Worm (Caenorhabditis elegans) whole organism, L2 larva: Measurements from ENCODE around the gene F17H10.1.

ENCODE experiments used
- C34F6.9 ChIP-seq: fragments of 150-350 bp; optimal IDR thresholded peaks from 2 replicates; lab custom pipeline; 2014; ENCODE audit warnings: missing biosample characterization, missing genetic modification characterization
- F13H6.1 ChIP-seq: sonication (generic microtip); optimal IDR thresholded peaks from 2 replicates; lab custom pipeline; 2016; ENCODE audit warnings: missing genetic modification characterization, missing compliant biosample characterization
- Y55F3AM.14 ChIP-seq: fragments of 200-800 bp; sonication (Bioruptor generic); optimal IDR thresholded peaks from 2 replicates; lab custom pipeline; 2018; ENCODE audit warnings: mild to moderate bottlenecking, missing genetic modification characterization, missing compliant biosample characterization
- ZK546.5 ChIP-seq: sonication (generic microtip); optimal IDR thresholded peaks from 2 replicates; lab custom pipeline; 2017; ENCODE audit warnings: missing biosample characterization, missing genetic modification characterization
- alr-1 ChIP-seq: fragments of 150-350 bp; optimal IDR thresholded peaks from 2 replicates; lab custom pipeline; 2014; ENCODE audit warnings: missing biosample characterization, missing genetic modification characterization
- blmp-1 ChIP-seq: sonication (generic microtip); optimal IDR thresholded peaks from 2 replicates; lab custom pipeline; 2017; ENCODE audit warnings: missing genetic modification characterization, mild to moderate bottlenecking, missing compliant biosample characterization, antibody characterized with exemption, moderate library complexity; ENCODE audit not compliant: insufficient read depth
- ceh-16 ChIP-seq: fragments of 150-350 bp; optimal IDR thresholded peaks from 2 replicates; lab custom pipeline; 2014; ENCODE audit warnings: missing biosample characterization, missing genetic modification characterization
- dmd-4 ChIP-seq: sonication (generic microtip); optimal IDR thresholded peaks from 2 replicates; lab custom pipeline; 2017; ENCODE audit warnings: missing biosample characterization, missing genetic modification characterization
- egl-27 ChIP-seq: sonication (generic microtip); optimal IDR thresholded peaks from 3 replicates; lab custom pipeline; 2017; ENCODE audit warnings: missing biosample characterization, missing genetic modification reagents, missing genetic modification characterization
- elt-1 ChIP-seq: fragments of 150-350 bp; optimal IDR thresholded peaks from 2 replicates; lab custom pipeline; 2014; ENCODE audit warnings: missing biosample characterization, missing genetic modification characterization
- elt-3 ChIP-seq: sonication (generic microtip); optimal IDR thresholded peaks from 2 replicates; lab custom pipeline; 2017; ENCODE audit warnings: missing biosample characterization, missing genetic modification characterization
- fos-1 ChIP-seq: fragments of 150-350 bp; optimal IDR thresholded peaks from 2 replicates; lab custom pipeline; 2014; ENCODE audit warnings: missing biosample characterization, missing genetic modification characterization
- lin-11 ChIP-seq: fragments of 150-350 bp; sonication (generic microtip); optimal IDR thresholded peaks from 2 replicates; lab custom pipeline; 2014; ENCODE audit warnings: missing biosample characterization, missing genetic modification characterization, inconsistent platforms, mixed read lengths
- lin-13 ChIP-seq: fragments of 150-350 bp; optimal IDR thresholded peaks from 2 replicates; lab custom pipeline; 2014; ENCODE audit warnings: missing biosample characterization, missing genetic modification reagents, missing genetic modification characterization
- lin-39 ChIP-seq: fragments of 150-350 bp; optimal IDR thresholded peaks from 2 replicates; lab custom pipeline; 2014; ENCODE audit warnings: missing biosample characterization, missing genetic modification reagents, missing genetic modification characterization
- lsy-2 ChIP-seq, 2 experiments: fragments of 150-350 bp in 1 of 2; sonication (generic microtip) in 1 of 2; optimal IDR thresholded peaks; 2 replicates each; lab custom pipeline; 2014 to 2017; ENCODE audit warnings: missing biosample characterization in 2 of 2, missing genetic modification characterization in 2 of 2
- mab-5 ChIP-seq: fragments of 150-350 bp; optimal IDR thresholded peaks from 2 replicates; lab custom pipeline; 2014; ENCODE audit warnings: missing biosample characterization, missing genetic modification characterization
- mbf-1 ChIP-seq: sonication (generic microtip); optimal IDR thresholded peaks from 2 replicates; lab custom pipeline; 2017; ENCODE audit warnings: missing biosample characterization, missing genetic modification characterization
- mdl-1 ChIP-seq, 2 experiments: fragments of 150-350 bp in 1 of 2; sonication (generic microtip) in 1 of 2; optimal IDR thresholded peaks; 2 replicates each; lab custom pipeline; 2017; ENCODE audit warnings: missing biosample characterization in 2 of 2, missing genetic modification characterization in 2 of 2
- nhr-11 ChIP-seq: fragments of 150-350 bp; optimal IDR thresholded peaks from 2 replicates; lab custom pipeline; 2014; ENCODE audit warnings: missing biosample characterization, missing genetic modification characterization
- nhr-12 ChIP-seq: fragments of 150-350 bp; optimal IDR thresholded peaks from 2 replicates; lab custom pipeline; 2014; ENCODE audit warnings: missing biosample characterization, missing genetic modification characterization
- nhr-129 ChIP-seq: fragments of 150-350 bp; optimal IDR thresholded peaks from 2 replicates; lab custom pipeline; 2014; ENCODE audit warnings: missing biosample characterization, missing genetic modification characterization
- nhr-21 ChIP-seq: fragments of 150-350 bp; optimal IDR thresholded peaks from 2 replicates; lab custom pipeline; 2014; ENCODE audit warnings: missing biosample characterization, missing genetic modification characterization
- nhr-23 ChIP-seq: fragments of 150-350 bp; optimal IDR thresholded peaks from 2 replicates; lab custom pipeline; 2014; ENCODE audit warnings: missing biosample characterization, missing genetic modification reagents, missing genetic modification characterization
- nhr-25 ChIP-seq: fragments of 150-350 bp; sonication (generic microtip); optimal IDR thresholded peaks from 3 replicates; lab custom pipeline; 2014; ENCODE audit warnings: missing biosample characterization, missing genetic modification characterization
- nhr-6 ChIP-seq: fragments of 150-350 bp; optimal IDR thresholded peaks from 2 replicates; lab custom pipeline; 2014; ENCODE audit warnings: missing biosample characterization, missing genetic modification characterization
- peb-1 ChIP-seq: fragments of 150-350 bp; optimal IDR thresholded peaks from 2 replicates; lab custom pipeline; 2014; ENCODE audit warnings: missing biosample characterization, missing genetic modification characterization
- sma-3 ChIP-seq: sonication (generic microtip); optimal IDR thresholded peaks from 2 replicates; lab custom pipeline; 2016; ENCODE audit warnings: missing genetic modification reagents, missing genetic modification characterization, missing compliant biosample characterization
- sma-9 ChIP-seq, 2 experiments: fragments of 150-350 bp in 1 of 2; sonication (generic microtip) in 1 of 2; optimal IDR thresholded peaks; 2 replicates each; lab custom pipeline; 2014 to 2016; ENCODE audit warnings: missing genetic modification characterization in 2 of 2, mild to moderate bottlenecking in 1 of 2, missing biosample characterization in 1 of 2, missing compliant biosample characterization in 1 of 2, missing genetic modification reagents in 1 of 2, moderate library complexity in 1 of 2
- snpc-4 ChIP-seq: fragments of 150-350 bp; optimal IDR thresholded peaks from 2 replicates; lab custom pipeline; 2014; ENCODE audit warnings: missing biosample characterization, missing genetic modification characterization
- unc-39 ChIP-seq: fragments of 150-350 bp; optimal IDR thresholded peaks from 2 replicates; lab custom pipeline; 2014; ENCODE audit warnings: missing biosample characterization, missing genetic modification characterization
- unc-55 ChIP-seq: fragments of 150-350 bp; sonication (generic microtip); optimal IDR thresholded peaks from 3 replicates; lab custom pipeline; 2014; ENCODE audit warnings: missing biosample characterization, missing genetic modification reagents, missing genetic modification characterization
- unc-62 ChIP-seq: fragments of 150-350 bp; optimal IDR thresholded peaks from 2 replicates; lab custom pipeline; 2014; ENCODE audit warnings: missing biosample characterization, missing genetic modification reagents, missing genetic modification characterization
- ztf-1 ChIP-seq: fragments of 200-800 bp; sonication (Bioruptor generic); conservative IDR thresholded peaks from 2 replicates; pipeline ENCODE4 v1.3.6; 2022; ENCODE audit warnings: missing genetic modification characterization, missing compliant biosample characterization
- ztf-11 ChIP-seq: sonication (generic microtip); optimal IDR thresholded peaks from 2 replicates; lab custom pipeline; 2017; ENCODE audit warnings: missing biosample characterization, missing genetic modification characterization
- ztf-4 ChIP-seq: fragments of 150-350 bp; optimal IDR thresholded peaks from 2 replicates; lab custom pipeline; 2014; ENCODE audit warnings: missing biosample characterization, missing genetic modification characterization

Gene F17H10.1

DNA sequence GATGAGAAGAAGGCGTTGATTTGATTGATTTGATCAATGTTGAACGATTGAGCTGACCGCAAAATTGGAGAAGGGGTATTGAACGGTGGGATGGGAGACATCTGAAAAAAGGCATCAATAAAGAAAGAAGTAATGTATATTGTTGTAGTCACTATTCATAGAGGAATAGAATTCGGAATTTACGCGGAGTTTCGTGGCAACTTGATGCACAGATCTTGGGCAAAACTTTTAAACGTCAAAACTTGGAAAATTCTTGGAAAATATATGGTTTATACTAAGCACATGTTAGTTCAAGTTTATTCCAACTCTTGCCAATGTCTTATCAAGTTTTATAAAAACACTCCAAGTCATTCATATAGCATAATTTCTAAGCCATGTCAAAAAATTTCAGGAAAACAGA lies 21.4 kb downstream of the F17H10.1 start, which contains the start of gene F17H10.4:
F17H10.4 (minus strand) TSS at position 101 of the 400 bp plus-strand sequence.
- no peak for TF ChIP-seq lin-11 (tag; lab: Kevin White, UChicago)
- TF ChIP-seq lin-13, result no peak
- TF ChIP-seq lin-39 (tag; lab: Kevin White, UChicago), result no peak

DNA sequence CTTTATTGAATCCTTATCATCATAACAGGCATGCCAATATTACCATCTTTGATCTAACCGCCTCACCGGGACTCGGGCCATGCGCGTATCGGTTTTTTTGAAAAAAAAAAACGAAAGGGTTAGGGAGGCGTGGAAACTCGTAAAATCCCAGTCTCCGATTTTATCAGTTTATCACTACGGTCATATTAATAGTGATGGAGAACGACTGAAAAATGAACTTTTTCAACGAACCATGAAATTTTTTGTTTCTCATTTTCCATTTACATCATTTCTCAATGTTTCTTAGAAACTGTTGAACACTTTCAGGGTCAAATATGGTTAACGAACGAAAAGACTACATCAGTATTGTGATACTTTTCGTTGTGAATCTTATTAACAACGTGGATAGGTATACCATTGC lies 24.9 kb downstream of the F17H10.1 start, which contains the start of gene spin-3:
spin-3 (plus strand) TSS at position 301 of the 400 bp plus-strand sequence.
- no peak for TF ChIP-seq snpc-4 (tag; lab: Kevin White, UChicago)
- TF ChIP-seq peb-1 (tag; lab: Kevin White, UChicago), result no peak
- TF ChIP-seq unc-55 (GFP tag; lab: Kevin White, UChicago), result no peak
- TF ChIP-seq, all 48 proteins: peak for 0

DNA sequence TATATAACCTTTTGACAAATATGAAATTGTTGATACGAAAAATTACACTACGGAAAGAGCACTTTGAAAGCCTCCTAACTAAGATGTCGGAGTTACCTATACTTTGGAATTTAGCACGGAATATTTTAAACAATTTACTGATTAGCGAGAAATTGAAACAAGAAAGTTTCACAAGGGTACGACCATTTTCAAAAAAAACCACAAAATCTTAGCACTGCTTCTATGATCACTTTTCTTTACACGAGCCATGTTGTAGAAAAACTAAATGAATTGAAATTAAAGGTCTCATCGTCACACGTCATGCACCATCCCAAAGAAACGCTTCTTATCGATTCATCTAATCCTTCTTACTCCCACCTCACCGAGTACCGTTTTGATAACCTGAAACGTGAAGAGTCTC lies 29.8 kb downstream of the F17H10.1 start, which contains the start of gene F09A5.2:
F09A5.2 (plus strand) TSS at position 301 of the 400 bp plus-strand sequence.
- no peak for TF ChIP-seq sma-9 (GFP tag; optimal IDR thresholded peaks at IDR 0.05; lab: Kevin White, UChicago)
- no peak for TF ChIP-seq sma-9 (tag; optimal IDR thresholded peaks at IDR 0.05; lab: Kevin White, UChicago)
- TF ChIP-seq blmp-1, result no peak
- TF ChIP-seq egl-27 (tag; lab: Kevin White, UChicago), result no peak
- no peak for TF ChIP-seq mdl-1 (tag; optimal IDR thresholded peaks at IDR 0.05; lab: Kevin White, UChicago)
- TF ChIP-seq ceh-16 (tag; lab: Kevin White, UChicago), result no peak
- TF ChIP-seq ZK546.5, result no peak
- TF ChIP-seq nhr-12, result no peak
- TF ChIP-seq ztf-1 (GFP tag; lab: Robert Waterston, UW), result no peak
- no peak for TF ChIP-seq F13H6.1
- TF ChIP-seq Y55F3AM.14 (GFP tag; lab: Kevin White, UChicago), result no peak
- TF ChIP-seq nhr-11, result no peak
- TF ChIP-seq alr-1 (tag; lab: Kevin White, UChicago), result no peak
- no peak for TF ChIP-seq nhr-25 (tag; lab: Kevin White, UChicago)
- no peak for TF ChIP-seq elt-3 (tag; lab: Kevin White, UChicago)
- TF ChIP-seq lsy-2 (tag; optimal IDR thresholded peaks at IDR 0.05; lab: Kevin White, UChicago), result no peak
- TF ChIP-seq C34F6.9 (tag; lab: Kevin White, UChicago), result no peak
- no peak for TF ChIP-seq nhr-23 (tag; lab: Kevin White, UChicago)
- TF ChIP-seq unc-39 (tag; lab: Kevin White, UChicago), result no peak
- TF ChIP-seq mab-5, result no peak
- no peak for TF ChIP-seq nhr-6 (tag; lab: Kevin White, UChicago)

DNA sequence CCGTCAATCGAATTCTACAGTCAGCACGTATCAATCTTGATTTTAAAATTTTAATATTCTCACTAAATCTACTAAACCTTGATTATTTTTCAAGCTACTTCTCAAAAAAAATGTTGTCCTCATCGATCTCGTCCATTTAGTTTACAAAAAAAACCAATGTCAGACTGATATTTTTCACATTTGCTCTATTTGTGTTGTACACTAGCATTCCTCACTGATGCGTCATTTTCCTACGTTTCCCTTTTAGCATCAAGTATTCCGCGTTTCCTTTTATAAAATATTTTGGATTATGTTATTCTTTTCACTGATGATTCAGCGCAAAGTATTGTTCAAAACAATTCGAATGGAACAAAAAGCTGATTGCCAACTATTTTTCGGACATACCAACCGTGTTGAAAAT lies 34.5 kb downstream of the F17H10.1 start, which contains the start of gene ttr-34:
ttr-34 (plus strand) TSS at position 301 of the 400 bp plus-strand sequence.
- TF ChIP-seq nhr-11 (no peak), fos-1 (no peak), egl-27 (tag; lab: Kevin White, UChicago) (no peak), sma-3 (no peak), nhr-21 (tag; lab: Kevin White, UChicago) (no peak), blmp-1 (no peak), nhr-6 (tag; lab: Kevin White, UChicago) (no peak), unc-55 (GFP tag; lab: Kevin White, UChicago) (no peak), nhr-129 (tag; lab: Kevin White, UChicago) (no peak), ztf-4 (tag; lab: Kevin White, UChicago) (no peak), ZK546.5 (no peak), ztf-11 (tag; lab: Kevin White, UChicago) (no peak), dmd-4 (tag; lab: Kevin White, UChicago) (no peak), nhr-25 (tag; lab: Kevin White, UChicago) (no peak), mbf-1 (tag; lab: Kevin White, UChicago) (no peak), unc-62 (GFP tag; lab: Kevin White, UChicago) (no peak), peb-1 (tag; lab: Kevin White, UChicago) (no peak), alr-1 (tag; lab: Kevin White, UChicago) (no peak), elt-1 (no peak)
